Fruit fly (Drosophila melanogaster) Kc167 (cell line): ENCODE results near the gene Cpr67Fa2.

Experiments
- Myc ChIP-seq: fragments of >200 bp; optimal IDR thresholded peaks from 2 replicates; lab custom pipeline; 2017; ENCODE audit warnings: missing external identifiers
- h ChIP-seq: fragments of >200 bp; optimal IDR thresholded peaks from 3 replicates; lab custom pipeline; 2018; ENCODE audit warnings: missing external identifiers
- insv ChIP-seq: fragments of >200 bp; optimal IDR thresholded peaks from 3 replicates; lab custom pipeline; 2018; ENCODE audit warnings: missing external identifiers
- psq ChIP-seq: fragments of >200 bp; optimal IDR thresholded peaks from 2 replicates; lab custom pipeline; 2017; ENCODE audit warnings: missing external identifiers

dm6 chr3L:10847790-10848492 lies 43.6 kb upstream of the Cpr67Fa2 start:
- TF ChIP-seq h (lab: Kevin White, UChicago) (no peak), Myc (lab: Kevin White, UChicago) (no peak), psq (no peak), insv (lab: Kevin White, UChicago) (no peak)
